Fruit fly (Drosophila melanogaster) whole organism: ENCODE data around the gene CG18420.

Experiments
- CG8478 ChIP-seq: fragments of >200 bp; optimal IDR thresholded peaks from 2 replicates; lab custom pipeline; 2018; ENCODE audit warnings: inconsistent platforms
- Dll ChIP-seq: fragments of >200 bp; optimal IDR thresholded peaks from 2 replicates; lab custom pipeline; 2017
- EcR ChIP-seq, 2 experiments: fragments of >200 bp; optimal IDR thresholded peaks; 2 replicates each; lab custom pipeline; 2017; ENCODE audit warnings: missing biosample characterization in 2 of 2, missing genetic modification characterization in 2 of 2, missing genetic modification reagents in 2 of 2
- pan ChIP-seq: fragments of >200 bp; optimal IDR thresholded peaks from 2 replicates; lab custom pipeline; 2017
- psq ChIP-seq: fragments of >200 bp; optimal IDR thresholded peaks from 2 replicates; lab custom pipeline; 2017
- usp ChIP-seq: fragments of >200 bp; optimal IDR thresholded peaks from 2 replicates; lab custom pipeline; 2017; ENCODE audit warnings: missing biosample characterization, missing genetic modification characterization, mixed read lengths

The CG18420 gene

DNA sequence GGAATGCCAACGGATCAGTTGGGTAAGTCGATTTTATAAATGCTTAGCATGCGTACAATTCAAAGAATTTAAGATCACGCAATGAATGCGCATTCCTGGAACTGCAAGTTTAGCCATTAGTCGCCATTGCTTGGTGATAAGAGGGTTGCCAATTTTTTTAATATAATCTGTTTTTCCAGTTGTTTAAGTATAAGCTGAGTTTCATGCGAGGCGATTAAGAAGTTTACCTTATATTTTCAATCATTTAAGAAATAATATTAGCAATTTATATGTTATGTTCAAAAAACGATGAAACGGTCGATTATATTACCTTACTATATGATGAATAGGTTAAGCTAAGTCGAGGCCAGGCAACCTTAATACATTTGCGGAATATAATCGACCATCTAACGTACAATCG, at the start of gene CG18420:
TSS of gene CG18420 (minus strand) at position 101 of the 400 bp plus-strand sequence.
- TF ChIP-seq CG8478 (lab: Kevin White, UChicago) (no peak), EcR (GFP tag; optimal IDR thresholded peaks at IDR 0.05; lab: Kevin White, UChicago) (no peak), Dll (no peak), psq (lab: Kevin White, UChicago) (no peak), usp (GFP tag; lab: Kevin White, UChicago) (no peak), pan (lab: Kevin White, UChicago) (no peak)

- no peak for TF ChIP-seq CG8478 (lab: Kevin White, UChicago)
- no peak for TF ChIP-seq Dll
- TF ChIP-seq EcR (GFP tag; optimal IDR thresholded peaks at IDR 0.05; lab: Kevin White, UChicago): no peak
- no peak for TF ChIP-seq psq (lab: Kevin White, UChicago)
- no peak for TF ChIP-seq usp (GFP tag; lab: Kevin White, UChicago)
- no peak for TF ChIP-seq pan (lab: Kevin White, UChicago)
Measured at dm6 chr2L:14842058-14842457, 45.6 kb upstream of the CG18420 start, which contains the start of gene CG42682. Gene CG42682 (plus strand): TSS chr2L:14842358.

DNA sequence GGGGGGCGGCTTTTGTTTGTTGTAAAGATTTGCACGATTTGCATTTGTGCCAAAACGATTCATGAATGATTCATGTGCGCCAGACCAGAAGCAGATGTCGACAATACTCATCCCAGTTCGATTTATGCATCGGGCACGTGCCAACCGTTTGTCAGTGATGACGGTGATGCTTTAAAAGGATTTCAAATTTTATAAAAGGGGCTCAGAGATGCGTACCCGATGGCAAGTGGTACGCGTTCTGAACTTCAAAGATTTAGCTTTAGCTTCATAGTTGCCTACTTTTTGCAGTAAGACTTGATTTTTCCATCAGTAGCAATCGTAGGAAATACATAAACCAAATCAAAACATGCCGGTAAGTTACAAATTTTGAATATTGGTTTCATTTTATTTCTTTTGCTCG, 14.0 kb upstream of the CG18420 start, which contains the start of gene CG33309:
TSS of gene CG33309 (plus strand) at position 301 of the 400 bp plus-strand sequence.
- TF ChIP-seq psq (lab: Kevin White, UChicago): no peak
- no peak for TF ChIP-seq Dll
- no peak for TF ChIP-seq pan (lab: Kevin White, UChicago)

dm6 chr2L:14802034-14802433, 5.6 kb upstream of the CG18420 start, which contains the start of gene CG33308:
Gene CG33308 (plus strand): TSS chr2L:14802334.
- no peak for TF ChIP-seq CG8478 (lab: Kevin White, UChicago)
- no peak for TF ChIP-seq pan (lab: Kevin White, UChicago)
- no peak for TF ChIP-seq psq (lab: Kevin White, UChicago)
- no peak for TF ChIP-seq EcR (GFP tag; optimal IDR thresholded peaks at IDR 0.05; lab: Kevin White, UChicago)
- no peak for TF ChIP-seq Dll
- TF ChIP-seq usp (GFP tag; lab: Kevin White, UChicago): no peak

dm6 chr2L:14797554-14797953, 1.1 kb upstream of the CG18420 start:
- no peak for TF ChIP-seq usp (GFP tag; lab: Kevin White, UChicago)
- TF ChIP-seq CG8478 (lab: Kevin White, UChicago): no peak
- TF ChIP-seq psq (lab: Kevin White, UChicago): no peak
- no peak for TF ChIP-seq Dll
- no peak for TF ChIP-seq pan (lab: Kevin White, UChicago)
- no peak for TF ChIP-seq EcR (GFP tag; optimal IDR thresholded peaks at IDR 0.05; lab: Kevin White, UChicago)

DNA sequence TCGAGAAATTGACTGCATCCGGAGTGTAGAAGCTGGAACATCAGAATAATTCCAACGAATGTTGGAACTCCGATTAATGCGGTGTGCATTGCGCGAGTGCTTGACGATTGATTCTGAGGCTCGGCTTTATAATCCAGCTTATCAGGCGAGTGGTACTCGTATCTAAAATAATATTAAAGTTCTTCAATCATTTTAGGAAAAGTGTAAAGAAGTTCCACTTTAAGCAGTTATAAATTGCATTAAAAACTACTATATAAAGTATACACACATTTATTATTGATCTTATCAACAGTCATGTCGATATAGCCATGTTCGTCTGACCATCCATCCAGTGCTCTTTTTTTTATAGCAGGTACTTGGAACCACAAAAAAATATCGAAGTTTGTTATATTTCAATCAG, 11.9 kb downstream of the CG18420 start, which contains the start of gene CG18636:
TSS of gene CG18636 (minus strand) at position 101 of the 400 bp plus-strand sequence.
- TF ChIP-seq Dll (no peak), usp (GFP tag; lab: Kevin White, UChicago) (no peak)

DNA sequence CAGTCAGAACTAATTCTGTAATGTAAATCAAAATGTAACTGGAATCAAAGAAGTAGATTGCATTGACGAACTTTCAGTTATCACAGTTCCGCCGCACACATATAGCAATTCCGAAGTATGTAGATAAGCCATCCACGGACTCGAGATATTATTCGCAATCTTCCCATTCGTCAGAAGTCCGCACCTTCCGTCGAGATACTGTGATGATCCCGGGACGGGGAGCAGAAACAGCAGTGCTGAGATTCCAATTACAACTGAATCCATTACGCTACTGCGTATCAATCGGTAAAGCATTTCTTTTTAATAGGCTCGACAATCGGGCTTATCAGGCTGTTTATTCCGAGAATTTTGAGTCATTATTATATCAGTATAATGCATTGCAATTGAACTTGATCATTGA, 21.7 kb downstream of the CG18420 start, which contains the start of gene CG4650:
TSS of gene CG4650 (minus strand) at position 269 of the 400 bp plus-strand sequence.
- no peak for TF ChIP-seq EcR (GFP tag; optimal IDR thresholded peaks at IDR 0.05; lab: Kevin White, UChicago)
- no peak for TF ChIP-seq CG8478 (lab: Kevin White, UChicago)
- TF ChIP-seq pan (lab: Kevin White, UChicago): no peak
- no peak for TF ChIP-seq Dll
- no peak for TF ChIP-seq psq (lab: Kevin White, UChicago)
- no peak for TF ChIP-seq usp (GFP tag; lab: Kevin White, UChicago)

DNA sequence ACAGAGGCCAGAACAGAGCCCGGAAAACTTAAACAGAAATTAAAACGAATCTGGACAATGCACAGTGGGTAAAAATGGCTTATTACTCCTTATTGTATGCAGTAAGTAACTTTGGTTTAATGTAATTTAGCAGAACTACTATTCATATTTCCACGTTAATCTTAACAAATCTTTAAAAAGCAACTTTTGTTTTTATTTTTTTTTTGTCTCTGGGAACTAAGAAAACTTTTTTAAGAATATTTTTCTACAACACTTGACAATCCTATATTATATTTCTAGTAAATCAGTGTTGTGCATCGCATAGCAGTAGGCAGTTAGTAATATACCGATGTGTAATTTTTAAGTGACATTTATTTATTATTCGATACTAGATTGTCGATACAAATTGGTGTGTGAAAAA, 30.8 kb downstream of the CG18420 start, which contains the start of gene CG4701:
TSS of gene CG4701 (plus strand) at position 301 of the 400 bp plus-strand sequence.
- TF ChIP-seq CG8478 (lab: Kevin White, UChicago): no peak
- TF ChIP-seq pan (lab: Kevin White, UChicago): no peak
- TF ChIP-seq usp (GFP tag; lab: Kevin White, UChicago): no peak
- no peak for TF ChIP-seq Dll
- TF ChIP-seq EcR (GFP tag; optimal IDR thresholded peaks at IDR 0.05; lab: Kevin White, UChicago): no peak
- no peak for TF ChIP-seq psq (lab: Kevin White, UChicago)

- TF ChIP-seq Dll: no peak
- TF ChIP-seq CG8478 (lab: Kevin White, UChicago): no peak
- TF ChIP-seq usp (GFP tag; lab: Kevin White, UChicago): no peak
- no peak for TF ChIP-seq psq (lab: Kevin White, UChicago)
- no peak for TF ChIP-seq pan (lab: Kevin White, UChicago)
- no peak for TF ChIP-seq EcR (GFP tag; optimal IDR thresholded peaks at IDR 0.05; lab: Kevin White, UChicago)
Measured at dm6 chr2L:14762465-14762864, 34.0 kb downstream of the CG18420 start, which contains the start of gene CSN1a. Gene CSN1a (plus strand): TSS chr2L:14762765.

dm6 chr2L:14760467-14760866, 36.0 kb downstream of the CG18420 start, which contains the start of gene CG4691:
Gene CG4691 (plus strand): TSS chr2L:14760767.
- TF ChIP-seq pan (lab: Kevin White, UChicago) (no peak), Dll (no peak), CG8478 (lab: Kevin White, UChicago) (no peak), EcR (GFP tag; optimal IDR thresholded peaks at IDR 0.05; lab: Kevin White, UChicago) (no peak), usp (GFP tag; lab: Kevin White, UChicago) (no peak), psq (lab: Kevin White, UChicago) (no peak)

- TF ChIP-seq CG8478 (lab: Kevin White, UChicago): no peak
- TF ChIP-seq Dll: no peak
- TF ChIP-seq pan (lab: Kevin White, UChicago): no peak
- TF ChIP-seq EcR (GFP tag; optimal IDR thresholded peaks at IDR 0.05; lab: Kevin White, UChicago): no peak
- TF ChIP-seq usp (GFP tag; lab: Kevin White, UChicago): no peak
Measured at dm6 chr2L:14746068-14746467, 50.4 kb downstream of the CG18420 start.

- TF ChIP-seq pan (lab: Kevin White, UChicago): no peak
- TF ChIP-seq psq (lab: Kevin White, UChicago): no peak
- no peak for TF ChIP-seq CG8478 (lab: Kevin White, UChicago)
- no peak for TF ChIP-seq Dll
Measured at dm6 chr2L:14745068-14745467, 51.4 kb downstream of the CG18420 start, which contains the start of gene CG42587. Gene CG42587 (minus strand): TSS chr2L:14745210.
